Worm (Caenorhabditis elegans): ENCODE measurements around the gene Y44A6D.5.

ce11 chrV:20770061-20770460 lies 32.7 kb downstream of the Y44A6D.5 start, which contains the start of gene elp-1:
- TF ChIP-seq mdt-29 (GFP tag; IDR thresholded peaks at IDR 0.05): no peak
- no peak for TF ChIP-seq snpc-1.2 (GFP tag; IDR thresholded peaks at IDR 0.05)
- TF ChIP-seq pha-4 (GFP tag; IDR thresholded peaks at IDR 0.05): no peak
- no peak for TF ChIP-seq pha-4 (tag; optimal IDR thresholded peaks at IDR 0.05)
- no peak for TF ChIP-seq ztf-7 (tag; optimal IDR thresholded peaks at IDR 0.05)
- TF ChIP-seq Y48G9A.11 (GFP tag; IDR thresholded peaks at IDR 0.05): no peak
- no peak for TF ChIP-seq tag-97 (GFP tag; IDR thresholded peaks at IDR 0.05)
- TF ChIP-seq aha-1 (tag): no peak
- TF ChIP-seq nhr-28 (tag; optimal IDR thresholded peaks at IDR 0.05): no peak
- no peak for TF ChIP-seq jun-1 (tag; optimal IDR thresholded peaks at IDR 0.05)
- TF ChIP-seq pqm-1 (tag; optimal IDR thresholded peaks at IDR 0.05): no peak

Data from whole organism, L4 larva.